Worm (Caenorhabditis elegans): Measurements from ENCODE around the gene his-3.
A peak's percentile ranks its signal among the peaks of the same experiment; 100 is the strongest.

The his-3 gene

DNA sequence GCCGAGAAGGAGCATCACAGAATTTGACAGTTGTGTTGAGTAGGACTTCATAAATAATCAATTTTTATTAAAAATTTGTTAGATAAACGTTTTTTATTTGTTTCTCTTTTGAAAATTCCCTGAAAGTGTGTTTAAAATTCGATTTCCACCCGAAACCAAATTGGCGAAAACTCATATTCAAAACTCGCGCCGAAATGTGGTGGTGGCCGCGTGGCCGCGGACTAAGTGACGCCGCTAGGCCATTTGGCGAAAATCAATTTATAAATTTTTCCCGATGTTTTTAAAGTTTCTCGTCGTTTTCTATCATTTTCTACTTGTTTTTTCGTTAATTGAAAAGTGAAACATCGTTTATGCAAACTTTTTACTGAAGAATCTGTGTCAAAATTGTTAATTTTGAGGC is 18.0 kb upstream of the his-3 start (continued):
- no peak for TF ChIP-seq nfya-1 (tag; optimal IDR thresholded peaks at IDR 0.05)
- peak; percentile 93 for TF ChIP-seq ceh-31 (tag; optimal IDR thresholded peaks at IDR 0.05)
- no peak for TF ChIP-seq unc-3 (GFP tag; conservative IDR thresholded peaks at IDR 0.05)
- TF ChIP-seq unc-3 (tag; optimal IDR thresholded peaks at IDR 0.05), result no peak
- no peak for TF ChIP-seq ceh-19 (GFP tag; optimal IDR thresholded peaks at IDR 0.05)
- no peak for TF ChIP-seq K02D7.2 (tag; optimal IDR thresholded peaks at IDR 0.05)
- peak; percentile 57 for TF ChIP-seq ceh-34 (tag; optimal IDR thresholded peaks at IDR 0.05)
- no peak for TF ChIP-seq C38D4.7 (GFP tag; optimal IDR thresholded peaks at IDR 0.05)
- TF ChIP-seq unc-42 (tag; optimal IDR thresholded peaks at IDR 0.05), result peak; percentile 58
- TF ChIP-seq pag-3 (tag; optimal IDR thresholded peaks at IDR 0.05; ENCODE audit: borderline replicate concordance), result no peak
- TF ChIP-seq fkh-6 (tag; optimal IDR thresholded peaks at IDR 0.05), result no peak
- TF ChIP-seq ceh-14 (tag; optimal IDR thresholded peaks at IDR 0.05), result peak; percentile 72
- no peak for TF ChIP-seq odd-2 (tag; optimal IDR thresholded peaks at IDR 0.05)
- no peak for TF ChIP-seq ceh-24 (tag; optimal IDR thresholded peaks at IDR 0.05)
- TF ChIP-seq rnt-1 (tag; optimal IDR thresholded peaks at IDR 0.05), result peak; percentile 28

DNA sequence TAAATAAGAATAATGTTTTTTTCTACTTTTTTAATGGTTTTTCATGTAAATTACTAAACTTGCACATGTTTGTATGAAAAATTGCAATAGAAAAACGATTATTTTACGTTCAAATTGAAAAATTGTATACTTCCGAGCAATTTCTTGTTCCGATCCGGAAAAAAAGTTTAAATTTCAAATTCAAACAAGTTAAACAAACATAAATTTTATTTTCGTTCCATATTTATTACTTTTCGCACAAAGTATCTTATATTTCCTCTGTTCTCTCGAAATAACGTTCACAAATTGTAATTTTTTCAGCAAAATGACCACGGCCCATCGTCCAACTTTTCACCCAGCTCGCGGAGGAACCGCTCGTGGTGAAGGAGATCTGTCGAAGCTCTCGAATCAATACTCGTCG is 17.6 kb upstream of the his-3 start, which contains the start of gene cwc-15:
cwc-15 (plus strand) TSS at position 301 of the 400 bp plus-strand sequence.
- TF ChIP-seq pqm-1 (tag; optimal IDR thresholded peaks at IDR 0.05), result no peak

ce11 chrV:16023559-16023958 is 17.0 kb upstream of the his-3 start:
- no peak for TF ChIP-seq nhr-11 (tag; optimal IDR thresholded peaks at IDR 0.05)
- TF ChIP-seq madf-2 (tag; optimal IDR thresholded peaks at IDR 0.05), result no peak
- TF ChIP-seq ceh-14 (tag; optimal IDR thresholded peaks at IDR 0.05), result no peak
- TF ChIP-seq ceh-9 (tag; optimal IDR thresholded peaks at IDR 0.05), result no peak
- TF ChIP-seq ceh-30 (tag; optimal IDR thresholded peaks at IDR 0.05), result no peak
- no peak for TF ChIP-seq dve-1 (tag; optimal IDR thresholded peaks at IDR 0.05)
- TF ChIP-seq hlh-6 (tag; optimal IDR thresholded peaks at IDR 0.05), result no peak

DNA sequence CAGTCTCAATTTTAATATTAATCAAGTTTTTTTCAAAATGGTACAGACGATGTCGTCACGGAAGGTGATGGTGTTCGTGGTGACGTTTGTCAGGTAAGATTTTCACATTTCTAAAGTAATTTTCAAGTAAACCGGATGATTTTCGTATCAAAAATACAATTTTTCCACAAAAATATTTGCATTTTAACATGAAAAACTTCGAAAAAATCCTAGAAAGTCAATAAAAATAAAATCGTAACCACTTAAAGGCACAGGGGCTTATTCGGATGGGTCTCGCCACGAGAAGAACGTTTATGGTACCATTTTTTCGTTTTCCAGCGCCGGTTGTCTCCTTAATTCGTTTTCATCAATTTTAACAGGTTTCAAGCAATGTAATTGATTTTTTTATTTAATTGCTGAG is 16.3 kb upstream of the his-3 start, which contains the start of gene T10C6.6:
T10C6.6 (plus strand) TSS at position 27 of the 400 bp plus-strand sequence.
- TF ChIP-seq unc-42 (tag; optimal IDR thresholded peaks at IDR 0.05) (no peak), elt-2 (tag; optimal IDR thresholded peaks at IDR 0.05) (peak; percentile 44)

DNA sequence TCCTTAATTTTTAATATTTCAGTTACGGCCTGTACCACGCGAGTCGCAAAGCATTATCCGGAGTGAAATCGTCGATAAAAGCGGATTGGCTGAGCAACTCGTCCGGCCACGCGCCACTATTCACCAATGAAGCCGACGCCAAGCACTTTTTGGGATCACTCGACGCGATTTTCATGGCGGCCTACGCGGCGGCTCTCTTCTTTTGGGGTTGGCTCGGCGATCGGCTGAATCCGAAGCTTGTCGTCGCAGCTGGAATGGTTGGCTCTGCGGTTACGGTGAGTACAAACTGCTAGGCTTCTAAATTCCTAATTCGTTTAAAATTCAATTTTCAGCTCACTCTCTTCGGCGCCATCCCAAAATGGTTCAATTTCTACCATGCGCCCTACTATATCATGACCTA is 15.7 kb upstream of the his-3 start:
- TF ChIP-seq ztf-16 (tag; optimal IDR thresholded peaks at IDR 0.05) (no peak), ceh-9 (tag; optimal IDR thresholded peaks at IDR 0.05) (no peak), hlh-6 (tag; optimal IDR thresholded peaks at IDR 0.05) (no peak), lin-11 (tag; optimal IDR thresholded peaks at IDR 0.05) (no peak), pqm-1 (tag; optimal IDR thresholded peaks at IDR 0.05) (no peak), hlh-30 (tag; optimal IDR thresholded peaks at IDR 0.05; ENCODE audit: insufficient read depth) (no peak), ceh-30 (tag; optimal IDR thresholded peaks at IDR 0.05) (no peak), unc-86 (tag; optimal IDR thresholded peaks at IDR 0.05) (no peak), C08G9.2 (tag; optimal IDR thresholded peaks at IDR 0.05) (no peak)

- TF ChIP-seq syd-9 (tag; optimal IDR thresholded peaks at IDR 0.05) (no peak), Y22D7AL.16 (tag; optimal IDR thresholded peaks at IDR 0.05) (no peak), unc-3 (GFP tag; conservative IDR thresholded peaks at IDR 0.05) (no peak), unc-3 (tag; optimal IDR thresholded peaks at IDR 0.05) (no peak), pha-4 (tag; optimal IDR thresholded peaks at IDR 0.05) (no peak), hlh-8 (tag; optimal IDR thresholded peaks at IDR 0.05) (no peak), dmd-4 (tag; optimal IDR thresholded peaks at IDR 0.05; ENCODE audit: borderline replicate concordance) (no peak), mec-3 (tag; optimal IDR thresholded peaks at IDR 0.05; ENCODE audit: borderline replicate concordance) (no peak)
Observed at ce11 chrV:16029237-16029636, 11.4 kb upstream of the his-3 start.

Data from whole organism, late embryonic.